Worm (Caenorhabditis elegans) whole organism, late embryonic: ENCODE results near the gene F43H9.4.

Experiments used
- C38D4.7 ChIP-seq: fragments of 200-800 bp; sonication (Bioruptor generic); optimal IDR thresholded peaks from 2 replicates; lab custom pipeline; 2018; ENCODE audit warnings: mild to moderate bottlenecking, missing genetic modification characterization, moderate library complexity, missing compliant biosample characterization
- K02D7.2 ChIP-seq: sonication (generic microtip); optimal IDR thresholded peaks from 2 replicates; lab custom pipeline; 2017; ENCODE audit warnings: mild to moderate bottlenecking, missing genetic modification characterization, missing compliant biosample characterization
- K09A11.1 ChIP-seq: sonication (generic microtip); optimal IDR thresholded peaks from 2 replicates; lab custom pipeline; 2017; ENCODE audit warnings: antibody characterized with exemption, mild to moderate bottlenecking, missing genetic modification characterization, missing compliant biosample characterization; ENCODE audit not compliant: insufficient read depth
- T23F11.4 ChIP-seq: fragments of 200-800 bp; sonication (Bioruptor generic); optimal IDR thresholded peaks from 2 replicates; lab custom pipeline; 2018; ENCODE audit warnings: mild to moderate bottlenecking, missing genetic modification characterization, missing compliant biosample characterization
- ahr-1 ChIP-seq: sonication (generic microtip); optimal IDR thresholded peaks from 2 replicates; lab custom pipeline; 2016; ENCODE audit warnings: missing genetic modification characterization, missing compliant biosample characterization
- ceh-14 ChIP-seq: sonication (generic microtip); optimal IDR thresholded peaks from 2 replicates; lab custom pipeline; 2016; ENCODE audit warnings: missing genotype, missing genetic modification characterization, missing compliant biosample characterization
- ceh-18 ChIP-seq: sonication (generic microtip); optimal IDR thresholded peaks from 2 replicates; lab custom pipeline; 2016; ENCODE audit warnings: missing genetic modification characterization, missing compliant biosample characterization
- ceh-2 ChIP-seq: sonication (generic microtip); optimal IDR thresholded peaks from 2 replicates; lab custom pipeline; 2016; ENCODE audit warnings: missing genotype, missing genetic modification characterization, missing compliant biosample characterization
- ceh-22 ChIP-seq: sonication (generic microtip); optimal IDR thresholded peaks from 2 replicates; lab custom pipeline; 2017; ENCODE audit warnings: missing biosample characterization, missing genetic modification characterization
- ceh-30 ChIP-seq: fragments of 150-350 bp; optimal IDR thresholded peaks from 2 replicates; lab custom pipeline; 2014; ENCODE audit warnings: missing biosample characterization, missing genetic modification characterization
- ceh-31 ChIP-seq: sonication (generic microtip); optimal IDR thresholded peaks from 2 replicates; lab custom pipeline; 2016; ENCODE audit warnings: missing genetic modification characterization, missing compliant biosample characterization
- ceh-34 ChIP-seq: sonication (generic microtip); optimal IDR thresholded peaks from 2 replicates; lab custom pipeline; 2016; ENCODE audit warnings: mild to moderate bottlenecking, missing genetic modification characterization, missing compliant biosample characterization
- ceh-48 ChIP-seq: sonication (generic microtip); optimal IDR thresholded peaks from 2 replicates; lab custom pipeline; 2016; ENCODE audit warnings: missing genetic modification characterization, inconsistent platforms, missing compliant biosample characterization
- ceh-6 ChIP-seq: fragments of 200-800 bp; sonication (Bioruptor generic); optimal IDR thresholded peaks from 2 replicates; lab custom pipeline; 2018; ENCODE audit warnings: mild to moderate bottlenecking, missing genetic modification characterization, missing compliant biosample characterization
- ets-4 ChIP-seq: sonication (generic microtip); optimal IDR thresholded peaks from 2 replicates; lab custom pipeline; 2016; ENCODE audit warnings: missing genetic modification characterization, missing compliant biosample characterization
- eyg-1 ChIP-seq: sonication (generic microtip); optimal IDR thresholded peaks from 2 replicates; lab custom pipeline; 2016; ENCODE audit warnings: missing genotype, missing genetic modification characterization, missing compliant biosample characterization
- fax-1 ChIP-seq: sonication (generic microtip); optimal IDR thresholded peaks from 2 replicates; lab custom pipeline; 2016; ENCODE audit warnings: missing genotype, missing genetic modification characterization, missing compliant biosample characterization
- fkh-10 ChIP-seq: fragments of 150-350 bp; optimal IDR thresholded peaks from 2 replicates; lab custom pipeline; 2014; ENCODE audit warnings: missing biosample characterization, missing genetic modification reagents, missing genetic modification characterization
- fkh-6 ChIP-seq: sonication (generic microtip); optimal IDR thresholded peaks from 2 replicates; lab custom pipeline; 2016; ENCODE audit warnings: missing genetic modification characterization, missing compliant biosample characterization
- hlh-13 ChIP-seq: fragments of 200-800 bp; sonication (Bioruptor generic); optimal IDR thresholded peaks from 2 replicates; lab custom pipeline; 2018; ENCODE audit warnings: mild to moderate bottlenecking, missing genetic modification characterization, missing compliant biosample characterization
- hlh-15 ChIP-seq: sonication (generic microtip); optimal IDR thresholded peaks from 2 replicates; lab custom pipeline; 2016; ENCODE audit warnings: missing genetic modification characterization, missing compliant biosample characterization
- hlh-30 ChIP-seq: sonication (generic microtip); optimal IDR thresholded peaks from 2 replicates; lab custom pipeline; 2017; ENCODE audit warnings: antibody characterized with exemption, missing genetic modification characterization, missing compliant biosample characterization; ENCODE audit not compliant: insufficient read depth
- hlh-8 ChIP-seq: sonication (generic microtip); optimal IDR thresholded peaks from 2 replicates; lab custom pipeline; 2016; ENCODE audit warnings: missing genotype, missing genetic modification characterization, missing compliant biosample characterization
- lin-11 ChIP-seq: fragments of 200-800 bp; sonication (Bioruptor generic); optimal IDR thresholded peaks from 2 replicates; lab custom pipeline; 2018; ENCODE audit warnings: mild to moderate bottlenecking, missing genetic modification characterization, missing compliant biosample characterization
- mec-3 ChIP-seq: sonication (generic microtip); optimal IDR thresholded peaks from 2 replicates; lab custom pipeline; 2016; ENCODE audit warnings: borderline replicate concordance, missing genetic modification characterization, missing compliant biosample characterization
- nhr-11 ChIP-seq: fragments of 150-350 bp; optimal IDR thresholded peaks from 2 replicates; lab custom pipeline; 2014; ENCODE audit warnings: missing biosample characterization, missing genetic modification characterization
- nhr-232 ChIP-seq: sonication (generic microtip); optimal IDR thresholded peaks from 2 replicates; lab custom pipeline; 2016; ENCODE audit warnings: missing genetic modification characterization, missing compliant biosample characterization
- npax-4 ChIP-seq: sonication (generic microtip); optimal IDR thresholded peaks from 2 replicates; lab custom pipeline; 2016; ENCODE audit warnings: missing genetic modification characterization, missing compliant biosample characterization
- pax-1 ChIP-seq: fragments of 150-350 bp; optimal IDR thresholded peaks from 2 replicates; lab custom pipeline; 2014; ENCODE audit warnings: missing biosample characterization, missing genetic modification characterization
- pha-4 ChIP-seq: fragments of 150-350 bp; optimal IDR thresholded peaks from 2 replicates; lab custom pipeline; 2018; ENCODE audit warnings: missing biosample characterization, missing genetic modification reagents, missing genetic modification characterization
- pros-1 ChIP-seq: fragments of 150-350 bp; optimal IDR thresholded peaks from 2 replicates; lab custom pipeline; 2014; ENCODE audit warnings: missing biosample characterization, missing genetic modification reagents, missing genetic modification characterization
- rnt-1 ChIP-seq: sonication (generic microtip); optimal IDR thresholded peaks from 2 replicates; lab custom pipeline; 2016; ENCODE audit warnings: missing genetic modification characterization, missing compliant biosample characterization
- sdc-2 ChIP-seq: sonication (generic microtip); optimal IDR thresholded peaks from 2 replicates; lab custom pipeline; 2016; ENCODE audit warnings: missing genotype, missing genetic modification characterization, missing compliant biosample characterization
- syd-9 ChIP-seq: sonication (generic microtip); optimal IDR thresholded peaks from 2 replicates; lab custom pipeline; 2016; ENCODE audit warnings: mild to moderate bottlenecking, missing genetic modification characterization, moderate library complexity, missing compliant biosample characterization
- tbx-2 ChIP-seq: sonication (generic microtip); optimal IDR thresholded peaks from 2 replicates; lab custom pipeline; 2016; ENCODE audit warnings: missing genetic modification characterization, missing compliant biosample characterization
- ttx-3 ChIP-seq: sonication (generic microtip); optimal IDR thresholded peaks from 2 replicates; lab custom pipeline; 2016; ENCODE audit warnings: missing genetic modification reagents, missing genetic modification characterization, missing compliant biosample characterization
- unc-3 ChIP-seq, 2 experiments: fragments of 200-800 bp in 1 of 2; sonication (Bioruptor generic) in 1 of 2; sonication (generic microtip) in 1 of 2; conservative IDR thresholded peaks in 1 of 2; optimal IDR thresholded peaks in 1 of 2; 2 replicates each; pipeline versions ENCODE4 v1.3.6 to Lab custom; 2016 to 2022; ENCODE audit warnings: missing compliant biosample characterization in 2 of 2, missing genetic modification characterization in 2 of 2, missing genetic modification reagents in 1 of 2
- unc-55 ChIP-seq: sonication (generic microtip); optimal IDR thresholded peaks from 2 replicates; lab custom pipeline; 2017; ENCODE audit warnings: missing biosample characterization, missing genetic modification reagents, missing genetic modification characterization
- unc-86 ChIP-seq: sonication (generic microtip); optimal IDR thresholded peaks from 2 replicates; lab custom pipeline; 2016; ENCODE audit warnings: missing genetic modification characterization, missing compliant biosample characterization
- zip-5 ChIP-seq: sonication (generic microtip); optimal IDR thresholded peaks from 2 replicates; lab custom pipeline; 2016; ENCODE audit warnings: missing genetic modification characterization, missing compliant biosample characterization

Gene F43H9.4

DNA sequence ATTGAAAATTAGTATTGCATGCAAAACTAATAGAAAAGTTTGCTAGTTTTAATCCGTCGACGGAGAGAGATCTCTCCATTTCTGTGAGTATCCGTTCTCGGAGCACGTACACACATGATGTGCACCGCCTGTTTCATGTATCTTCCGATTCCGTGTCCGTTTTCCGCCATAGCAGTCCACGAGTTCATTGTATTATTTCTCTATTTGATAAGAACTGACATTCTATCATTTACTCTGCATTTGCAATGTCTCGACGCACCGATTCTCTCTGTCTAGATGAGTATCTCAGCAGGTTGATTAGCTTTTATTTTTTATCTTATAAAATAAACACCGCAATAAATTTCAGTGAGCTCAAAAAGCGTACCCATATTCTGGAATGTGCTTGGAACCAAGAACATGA, 7.6 kb upstream of the F43H9.4 start:
- TF ChIP-seq fkh-6 (tag; lab: Kevin White, UChicago) (no peak), sdc-2 (tag; lab: Kevin White, UChicago) (no peak), C38D4.7 (GFP tag; lab: Kevin White, UChicago) (no peak), ets-4 (tag; lab: Kevin White, UChicago) (no peak), ceh-14 (no peak), ttx-3 (tag; lab: Kevin White, UChicago) (no peak), T23F11.4 (GFP tag; lab: Kevin White, UChicago) (no peak), pha-4 (tag; lab: Kevin White, UChicago) (no peak), K02D7.2 (tag; lab: Kevin White, UChicago) (no peak), pax-1 (tag; lab: Kevin White, UChicago) (no peak)

DNA sequence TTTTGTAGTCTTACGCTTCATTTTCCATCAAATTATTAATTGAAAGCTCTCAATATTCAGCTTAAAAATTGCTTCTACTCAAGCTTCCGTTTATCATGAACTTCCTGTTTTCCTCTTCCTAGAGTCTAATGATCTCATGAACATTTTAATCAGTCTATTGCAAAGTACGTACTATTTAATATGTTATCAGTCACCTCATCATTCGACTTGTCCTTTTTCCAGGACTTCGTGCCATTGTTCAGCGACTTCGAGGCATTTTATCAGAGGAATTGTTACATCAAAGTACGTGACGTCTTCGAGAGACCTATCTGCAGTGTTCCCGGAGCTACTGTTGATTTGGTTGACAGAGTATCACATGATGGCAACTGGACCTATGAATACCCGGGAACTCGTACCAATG, 6.7 kb upstream of the F43H9.4 start:
- no peak for TF ChIP-seq mec-3
- TF ChIP-seq hlh-30 (tag; lab: Kevin White, UChicago), result peak; percentile 18

DNA sequence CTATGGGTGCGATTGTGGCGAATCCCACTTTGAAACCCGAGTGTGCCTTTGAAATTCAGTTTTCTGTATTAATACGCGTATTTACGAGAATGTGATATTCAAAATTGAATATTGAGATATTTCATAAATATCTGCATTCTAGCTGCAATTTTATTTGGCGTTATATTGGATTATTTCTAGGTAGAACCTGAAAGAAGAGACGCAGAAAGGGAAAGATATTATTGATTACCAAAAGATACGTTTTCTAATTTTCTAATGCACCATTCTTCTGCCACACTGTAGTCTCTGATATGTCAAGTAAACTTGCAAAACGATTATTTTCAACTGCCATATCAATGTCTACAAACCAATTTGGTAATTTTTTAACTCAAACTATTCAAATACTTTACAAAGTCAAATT, 4.5 kb upstream of the F43H9.4 start, which contains the start of gene ech-3:
Gene ech-3 (plus strand): TSS at position 178 of the 400 bp plus-strand sequence.
- TF ChIP-seq ceh-6 (GFP tag; lab: Kevin White, UChicago) (no peak), hlh-15 (tag; lab: Kevin White, UChicago) (no peak), ceh-34 (tag; lab: Kevin White, UChicago) (no peak), npax-4 (no peak), pros-1 (tag; lab: Kevin White, UChicago) (no peak), mec-3 (no peak), zip-5 (tag; lab: Kevin White, UChicago) (no peak), unc-3 (GFP tag; conservative IDR thresholded peaks at IDR 0.05; lab: Robert Waterston, UW) (no peak), unc-3 (tag; optimal IDR thresholded peaks at IDR 0.05; lab: Kevin White, UChicago) (no peak), ceh-30 (tag; lab: Kevin White, UChicago) (no peak), T23F11.4 (GFP tag; lab: Kevin White, UChicago) (no peak), sdc-2 (tag; lab: Kevin White, UChicago) (no peak), syd-9 (tag; lab: Kevin White, UChicago) (no peak), nhr-11 (tag; lab: Kevin White, UChicago) (no peak), hlh-8 (no peak), ceh-48 (tag; lab: Kevin White, UChicago) (no peak), ahr-1 (no peak), hlh-13 (GFP tag; lab: Kevin White, UChicago) (no peak)

DNA sequence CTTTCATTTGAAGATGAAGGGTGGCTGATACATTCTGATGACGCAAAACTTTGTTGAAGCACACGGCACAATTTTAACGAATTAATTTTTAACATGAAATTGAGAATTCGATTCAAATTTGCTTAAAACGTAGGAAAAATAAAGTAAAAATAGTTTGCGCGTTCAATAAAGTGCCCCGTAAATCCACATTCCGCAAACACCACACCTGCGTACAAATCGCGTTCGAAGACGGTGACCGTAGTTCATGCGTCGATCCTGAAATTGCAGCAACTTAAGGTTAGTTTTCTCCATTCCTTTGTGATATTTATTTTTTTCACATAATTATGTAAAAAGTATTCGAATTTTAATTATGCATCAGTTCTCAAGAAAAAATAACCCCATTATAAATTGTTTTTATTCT, 1.8 kb upstream of the F43H9.4 start, which contains the start of gene F43H9.3:
Gene F43H9.3 (minus strand): TSS at position 189 of the 400 bp plus-strand sequence.
- TF ChIP-seq npax-4, result no peak
- TF ChIP-seq hlh-13 (GFP tag; lab: Kevin White, UChicago), result no peak
- TF ChIP-seq rnt-1 (tag; lab: Kevin White, UChicago), result no peak
- no peak for TF ChIP-seq fkh-6 (tag; lab: Kevin White, UChicago)
- no peak for TF ChIP-seq unc-86
- TF ChIP-seq ceh-22 (tag; lab: Kevin White, UChicago), result no peak
- no peak for TF ChIP-seq ceh-2
- no peak for TF ChIP-seq lin-11 (tag; lab: Kevin White, UChicago)
- TF ChIP-seq zip-5 (tag; lab: Kevin White, UChicago), result no peak
- TF ChIP-seq sdc-2 (tag; lab: Kevin White, UChicago), result no peak
- TF ChIP-seq ahr-1, result no peak
- TF ChIP-seq, all 69 proteins: peak for 0

DNA sequence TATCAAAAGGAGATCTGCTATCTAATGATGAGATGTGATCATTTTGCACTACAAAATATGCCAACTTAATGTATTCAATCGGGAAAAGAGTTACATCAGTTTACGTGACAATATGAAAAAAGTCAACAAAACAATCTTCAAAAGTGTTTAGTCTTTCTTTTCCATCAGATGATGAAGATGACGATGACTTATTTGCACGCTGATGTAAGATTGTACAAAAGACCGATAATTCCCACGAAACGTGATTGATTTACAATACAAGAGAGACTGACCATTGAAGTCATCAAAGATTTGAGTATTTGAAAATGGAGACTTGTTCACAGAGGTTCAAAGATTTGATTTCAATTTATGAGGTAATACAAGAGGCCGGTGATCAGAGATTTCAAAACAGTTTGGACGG, 1.2 kb upstream of the F43H9.4 start:
- no peak for TF ChIP-seq ceh-34 (tag; lab: Kevin White, UChicago)
- no peak for TF ChIP-seq fkh-10 (GFP tag; lab: Kevin White, UChicago)
- no peak for TF ChIP-seq ceh-18
- TF ChIP-seq lin-11 (tag; lab: Kevin White, UChicago), result no peak
- TF ChIP-seq eyg-1 (tag; lab: Kevin White, UChicago), result no peak
- TF ChIP-seq nhr-232 (tag; lab: Kevin White, UChicago), result no peak
- no peak for TF ChIP-seq fax-1
- TF ChIP-seq ceh-31 (tag; lab: Kevin White, UChicago), result no peak
- no peak for TF ChIP-seq pax-1 (tag; lab: Kevin White, UChicago)
- no peak for TF ChIP-seq hlh-13 (GFP tag; lab: Kevin White, UChicago)
- TF ChIP-seq K02D7.2 (tag; lab: Kevin White, UChicago), result no peak
- TF ChIP-seq ttx-3 (tag; lab: Kevin White, UChicago), result no peak
- TF ChIP-seq K09A11.1, result no peak
- TF ChIP-seq unc-55, result no peak
- TF ChIP-seq unc-86, result no peak
- TF ChIP-seq tbx-2 (tag; lab: Kevin White, UChicago), result no peak
